Worm (Caenorhabditis elegans) whole organism, L4 larva: Measurements from ENCODE around the gene T20B3.14.

ENCODE experiments used
- D1046.2 ChIP-seq: fragments of 200-800 bp; sonication (Bioruptor generic); IDR thresholded peaks from 2 replicates; pipeline ENCODE4 v1.3.6; 2022; ENCODE audit warnings: missing genetic modification characterization, missing compliant biosample characterization
- F10B5.3 ChIP-seq: sonication (generic microtip); optimal IDR thresholded peaks from 2 replicates; lab custom pipeline; 2016; ENCODE audit warnings: mild to moderate bottlenecking, missing genetic modification characterization, missing compliant biosample characterization
- F37D6.2 ChIP-seq: sonication (generic microtip); optimal IDR thresholded peaks from 2 replicates; lab custom pipeline; 2016; ENCODE audit warnings: mild to moderate bottlenecking, missing genetic modification characterization, missing compliant biosample characterization
- F44E2.7 ChIP-seq: fragments of 200-800 bp; sonication (Bioruptor generic); IDR thresholded peaks from 2 replicates; pipeline ENCODE4 v2.1.2; 2022; ENCODE audit warnings: missing genetic modification characterization, missing compliant biosample characterization
- T20F7.1 ChIP-seq: fragments of 200-800 bp; sonication (Bioruptor generic); optimal IDR thresholded peaks from 2 replicates; lab custom pipeline; 2018; ENCODE audit warnings: mild to moderate bottlenecking, missing genetic modification characterization, missing compliant biosample characterization
- T26A8.4 ChIP-seq: fragments of 200-800 bp; sonication (Bioruptor generic); IDR thresholded peaks from 2 replicates; pipeline ENCODE4 v1.3.6; 2022; ENCODE audit warnings: missing genetic modification characterization, missing compliant biosample characterization
- Y5F2A.4 ChIP-seq: fragments of 200-800 bp; sonication (Bioruptor generic); optimal IDR thresholded peaks from 2 replicates; lab custom pipeline; 2018; ENCODE audit warnings: mild to moderate bottlenecking, missing genetic modification characterization, missing compliant biosample characterization
- ZK337.2 ChIP-seq: fragments of 200-800 bp; sonication (Bioruptor generic); IDR thresholded peaks from 2 replicates; pipeline ENCODE4 v1.3.6; 2022; ENCODE audit warnings: missing genetic modification reagents, missing genetic modification characterization, missing compliant biosample characterization
- aha-1 ChIP-seq: fragments of 150-350 bp; peaks from one replicate; lab custom pipeline; 2014; ENCODE audit warnings: missing biosample characterization, missing genetic modification characterization
- ama-1 ChIP-seq: fragments of 150-350 bp; optimal IDR thresholded peaks from 2 replicates; lab custom pipeline; 2014; ENCODE audit warnings: inconsistent platforms, mixed read lengths
- attf-4 ChIP-seq: sonication (generic microtip); optimal IDR thresholded peaks from 3 replicates; lab custom pipeline; 2017; ENCODE audit warnings: missing biosample characterization, missing genetic modification characterization
- ceh-62 ChIP-seq: sonication (generic microtip); optimal IDR thresholded peaks from 2 replicates; lab custom pipeline; 2017; ENCODE audit warnings: missing biosample characterization, missing genetic modification characterization
- dmd-8 ChIP-seq: fragments of 200-800 bp; sonication (Bioruptor generic); IDR thresholded peaks from 2 replicates; pipeline ENCODE4 v1.3.6; 2022; ENCODE audit warnings: missing genetic modification characterization, missing compliant biosample characterization
- dve-1 ChIP-seq: sonication (generic microtip); optimal IDR thresholded peaks from 2 replicates; lab custom pipeline; 2017; ENCODE audit warnings: antibody characterized with exemption, mild to moderate bottlenecking, missing genetic modification characterization, missing compliant biosample characterization; ENCODE audit not compliant: insufficient read depth
- egl-27 ChIP-seq: sonication (generic microtip); optimal IDR thresholded peaks from 3 replicates; lab custom pipeline; 2017; ENCODE audit warnings: missing biosample characterization, missing genetic modification reagents, missing genetic modification characterization
- fos-1 ChIP-seq: fragments of 150-350 bp; optimal IDR thresholded peaks from 2 replicates; lab custom pipeline; 2014; ENCODE audit warnings: missing biosample characterization, missing genetic modification characterization
- gei-8 ChIP-seq: fragments of 200-800 bp; sonication (Bioruptor generic); optimal IDR thresholded peaks from 2 replicates; lab custom pipeline; 2018; ENCODE audit warnings: mild to moderate bottlenecking, missing genetic modification characterization, missing compliant biosample characterization
- hlh-11 ChIP-seq: fragments of 200-800 bp; sonication (Bioruptor generic); optimal IDR thresholded peaks from 2 replicates; lab custom pipeline; 2018; ENCODE audit warnings: mild to moderate bottlenecking, missing genetic modification characterization, missing compliant biosample characterization
- lim-7 ChIP-seq: fragments of 200-800 bp; sonication (Bioruptor generic); IDR thresholded peaks from 2 replicates; pipeline ENCODE4 v1.3.6; 2022; ENCODE audit warnings: missing genetic modification characterization, missing compliant biosample characterization
- lin-15B ChIP-seq: fragments of 150-350 bp; sonication (generic microtip); optimal IDR thresholded peaks from 3 replicates; lab custom pipeline; 2014; ENCODE audit warnings: missing biosample characterization, missing genetic modification characterization
- lin-29 ChIP-seq: fragments of 200-800 bp; sonication (Bioruptor generic); IDR thresholded peaks from 2 replicates; pipeline ENCODE4 v1.3.6; 2022; ENCODE audit warnings: missing genetic modification reagents, missing genetic modification characterization, missing compliant biosample characterization
- lin-38 ChIP-seq: fragments of 200-800 bp; sonication (Bioruptor generic); IDR thresholded peaks from 2 replicates; pipeline ENCODE4 v1.3.6; 2022; ENCODE audit warnings: missing genetic modification reagents, missing genetic modification characterization, missing compliant biosample characterization
- lin-39 ChIP-seq: fragments of 150-350 bp; optimal IDR thresholded peaks from 2 replicates; lab custom pipeline; 2014; ENCODE audit warnings: missing biosample characterization, missing genetic modification reagents, missing genetic modification characterization
- lsy-2 ChIP-seq, 2 experiments: fragments of 150-350 bp in 1 of 2; sonication (generic microtip) in 1 of 2; optimal IDR thresholded peaks; 2 replicates each; lab custom pipeline; 2014 to 2017; ENCODE audit warnings: missing biosample characterization in 2 of 2, missing genetic modification characterization in 2 of 2
- mdl-1 ChIP-seq, 2 experiments: fragments of 150-350 bp in 1 of 2; sonication (generic microtip) in 1 of 2; optimal IDR thresholded peaks; 2 replicates each; lab custom pipeline; 2014 to 2017; ENCODE audit warnings: missing biosample characterization in 2 of 2, missing genetic modification characterization in 2 of 2
- mxl-2 ChIP-seq: fragments of 200-800 bp; sonication (Bioruptor generic); conservative IDR thresholded peaks from 2 replicates; pipeline ENCODE4 v1.3.6; 2022; ENCODE audit warnings: missing genetic modification reagents, missing genetic modification characterization, missing compliant biosample characterization
- nhr-10 ChIP-seq: fragments of 150-350 bp; optimal IDR thresholded peaks from 2 replicates; lab custom pipeline; 2014; ENCODE audit warnings: missing biosample characterization, missing genetic modification characterization
- nhr-237 ChIP-seq: sonication (generic microtip); optimal IDR thresholded peaks from 2 replicates; lab custom pipeline; 2017; ENCODE audit warnings: missing biosample characterization, missing genetic modification characterization
- nhr-25 ChIP-seq: sonication (generic microtip); optimal IDR thresholded peaks from 2 replicates; lab custom pipeline; 2017; ENCODE audit warnings: missing genetic modification characterization, mild to moderate bottlenecking, missing compliant biosample characterization, antibody characterized with exemption, moderate library complexity, borderline replicate concordance; ENCODE audit not compliant: insufficient read depth
- nhr-28 ChIP-seq: fragments of 150-350 bp; optimal IDR thresholded peaks from 2 replicates; lab custom pipeline; 2014; ENCODE audit warnings: missing biosample characterization, missing genetic modification characterization
- nhr-41 ChIP-seq: fragments of 200-800 bp; sonication (Bioruptor generic); IDR thresholded peaks from 2 replicates; pipeline ENCODE4 v1.3.6; 2022; ENCODE audit warnings: missing genetic modification reagents, missing genetic modification characterization, missing compliant biosample characterization
- nhr-42 ChIP-seq: fragments of 200-800 bp; sonication (Bioruptor generic); IDR thresholded peaks from 2 replicates; pipeline ENCODE4 v1.3.6; 2022; ENCODE audit warnings: missing genetic modification characterization, missing compliant biosample characterization
- nhr-48 ChIP-seq: sonication (generic microtip); optimal IDR thresholded peaks from 2 replicates; lab custom pipeline; 2016; ENCODE audit warnings: mild to moderate bottlenecking, missing genetic modification characterization, missing compliant biosample characterization
- nhr-6 ChIP-seq: fragments of 150-350 bp; optimal IDR thresholded peaks from 2 replicates; lab custom pipeline; 2014; ENCODE audit warnings: missing biosample characterization, missing genetic modification characterization
- php-3 ChIP-seq: fragments of 200-800 bp; sonication (Bioruptor generic); IDR thresholded peaks from 2 replicates; pipeline ENCODE4 v1.3.6; 2022; ENCODE audit warnings: missing genetic modification reagents, missing genetic modification characterization, missing compliant biosample characterization
- rbr-2 ChIP-seq: sonication (generic microtip); optimal IDR thresholded peaks from 2 replicates; lab custom pipeline; 2016; ENCODE audit warnings: missing genotype, missing genetic modification characterization, missing compliant biosample characterization
- saeg-2 ChIP-seq: fragments of 200-800 bp; sonication (Bioruptor generic); IDR thresholded peaks from 2 replicates; pipeline ENCODE4 v1.3.6; 2022; ENCODE audit warnings: missing genetic modification reagents, missing genetic modification characterization, missing compliant biosample characterization
- set-16 ChIP-seq: fragments of 200-800 bp; sonication (Bioruptor generic); IDR thresholded peaks from 2 replicates; pipeline ENCODE4 v1.3.6; 2022; ENCODE audit warnings: missing genetic modification reagents, missing genetic modification characterization, missing compliant biosample characterization
- skn-1 ChIP-seq: fragments of 150-350 bp; optimal IDR thresholded peaks from 2 replicates; lab custom pipeline; 2014; ENCODE audit warnings: missing biosample characterization, missing genetic modification characterization
- tag-97 ChIP-seq: fragments of 200-800 bp; sonication (Bioruptor generic); IDR thresholded peaks from 2 replicates; pipeline ENCODE4 v1.3.6; 2022; ENCODE audit warnings: missing genetic modification characterization, missing compliant biosample characterization
- unc-62 ChIP-seq, 3 experiments: fragments of 150-350 bp in 1 of 3; sonication (generic microtip); optimal IDR thresholded peaks in 2 of 3; peaks in 1 of 3; 1 replicate in 1 of 3; 2 replicates in 2 of 3; lab custom pipeline; 2014 to 2017; ENCODE audit warnings: missing biosample characterization in 3 of 3, missing genetic modification characterization in 3 of 3, missing genetic modification reagents in 3 of 3, missing genotype in 1 of 3
- vab-7 ChIP-seq: fragments of 200-800 bp; sonication (Bioruptor generic); IDR thresholded peaks from 2 replicates; pipeline ENCODE4 v1.3.6; 2022; ENCODE audit warnings: missing genetic modification reagents, missing genetic modification characterization, missing compliant biosample characterization
- zag-1 ChIP-seq: fragments of 150-350 bp; optimal IDR thresholded peaks from 2 replicates; lab custom pipeline; 2014; ENCODE audit warnings: missing biosample characterization, missing genetic modification characterization
- zfp-2 ChIP-seq: sonication (generic microtip); optimal IDR thresholded peaks from 2 replicates; lab custom pipeline; 2016; ENCODE audit warnings: mild to moderate bottlenecking, missing genetic modification characterization, missing compliant biosample characterization

Gene T20B3.14

DNA sequence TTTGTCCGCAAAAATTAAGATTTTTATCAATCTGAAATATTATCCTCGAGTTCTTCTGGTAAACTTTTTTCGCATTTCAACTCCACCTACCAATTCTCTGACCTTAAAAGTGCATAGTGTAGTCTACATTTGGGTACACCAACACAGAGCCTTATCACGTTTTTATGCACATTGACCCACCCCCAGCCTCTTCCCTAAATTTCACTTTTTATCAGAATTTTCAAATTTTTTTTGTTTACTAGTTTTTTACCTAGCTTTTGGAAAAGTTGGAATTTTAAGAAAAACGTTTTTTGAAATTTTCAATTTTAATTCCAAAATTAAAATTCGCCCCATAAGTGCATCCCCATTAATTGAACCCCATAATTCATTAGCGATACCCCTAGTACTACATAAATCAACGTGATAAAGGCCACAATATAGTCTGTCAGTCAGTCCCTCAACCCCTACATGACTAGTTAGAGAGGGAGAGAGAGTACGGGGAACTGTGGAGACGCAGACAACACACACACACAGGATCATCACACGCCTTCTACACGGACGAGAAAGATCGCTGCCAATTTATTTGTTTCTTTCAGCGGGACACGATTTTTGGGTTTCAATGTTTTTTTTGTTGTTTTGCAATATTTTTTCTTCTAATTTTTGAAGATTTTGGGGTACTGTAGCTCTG is 6.4 kb downstream of the T20B3.14 start (continued):
- TF ChIP-seq mdl-1 (tag; optimal IDR thresholded peaks at IDR 0.05; lab: Kevin White, UChicago), result peak in 1 of 2 experiments; percentile 28
- no peak for TF ChIP-seq nhr-10 (tag; lab: Kevin White, UChicago)
- TF ChIP-seq rbr-2 (tag; lab: Kevin White, UChicago), result no peak
- TF ChIP-seq hlh-11, result peak; percentile 23
- TF ChIP-seq php-3 (GFP tag; lab: Robert Waterston, UW), result no peak
- TF ChIP-seq vab-7, result no peak
- TF ChIP-seq nhr-28 (tag; lab: Kevin White, UChicago), result peak; percentile 62
- TF ChIP-seq egl-27 (tag; lab: Kevin White, UChicago), result no peak
- TF ChIP-seq ceh-62, result no peak
- peak in 1 of 2 experiments; percentile 11 for TF ChIP-seq lsy-2 (tag; optimal IDR thresholded peaks at IDR 0.05; lab: Kevin White, UChicago)
- no peak for TF ChIP-seq nhr-42 (GFP tag; lab: Robert Waterston, UW)
- TF ChIP-seq, all 104 proteins: peak for 11

DNA sequence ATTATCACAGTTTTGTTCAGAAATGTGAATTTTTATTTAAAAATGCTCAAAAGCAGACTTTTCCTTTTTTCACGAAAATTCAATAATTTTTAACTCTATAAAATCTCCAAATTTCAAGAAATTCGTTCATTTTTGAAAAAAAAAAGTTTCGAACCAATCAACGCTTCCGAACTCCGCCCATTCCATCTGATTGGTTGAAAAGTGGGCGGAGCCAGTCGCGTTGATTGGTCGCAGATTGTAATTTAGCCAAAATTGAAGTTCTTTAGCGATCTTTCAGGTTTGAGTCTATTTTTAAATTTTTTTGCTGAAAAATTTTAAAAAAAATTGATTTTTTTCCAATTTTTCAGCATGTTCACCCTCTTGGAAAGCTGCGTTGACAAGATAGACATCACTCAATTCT is 8.7 kb downstream of the T20B3.14 start:
- TF ChIP-seq zag-1 (tag; lab: Kevin White, UChicago) (no peak), ZK337.2 (GFP tag; lab: Robert Waterston, UW) (no peak), ama-1 (lab: Kevin White, UChicago) (no peak), Y5F2A.4 (GFP tag; lab: Kevin White, UChicago) (no peak), lin-15B (tag; lab: Kevin White, UChicago) (no peak), hlh-11 (no peak), T20F7.1 (GFP tag; lab: Kevin White, UChicago) (no peak), nhr-41 (GFP tag; lab: Robert Waterston, UW) (no peak), F44E2.7 (no peak), D1046.2 (GFP tag; lab: Robert Waterston, UW) (no peak), gei-8 (GFP tag; lab: Kevin White, UChicago) (no peak), T26A8.4 (GFP tag; lab: Robert Waterston, UW) (no peak)

DNA sequence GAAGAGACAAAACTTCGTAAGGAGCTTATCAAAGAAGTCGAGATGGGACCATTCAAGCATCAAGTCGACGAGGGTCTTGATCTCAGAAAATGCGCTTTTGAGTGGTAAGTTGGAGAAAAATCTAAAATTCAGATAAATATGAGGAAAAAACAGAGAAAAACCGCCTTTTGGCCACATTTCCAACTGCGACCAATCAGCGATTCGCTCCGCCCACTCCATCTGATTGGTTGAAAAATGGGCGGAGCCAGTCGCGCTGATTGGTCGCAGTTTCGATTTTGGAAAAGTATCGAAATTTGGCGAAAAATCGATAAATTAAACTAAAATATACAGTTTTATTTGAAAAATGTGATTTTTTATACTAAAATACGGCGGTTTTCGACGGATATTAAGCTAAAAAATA is 9.3 kb downstream of the T20B3.14 start:
- TF ChIP-seq F10B5.3 (tag; lab: Kevin White, UChicago) (no peak), lin-38 (no peak), dve-1 (tag; lab: Kevin White, UChicago) (no peak), skn-1 (tag; lab: Kevin White, UChicago) (no peak), nhr-6 (no peak), fos-1 (tag; lab: Kevin White, UChicago) (no peak), saeg-2 (GFP tag; lab: Robert Waterston, UW) (no peak)

DNA sequence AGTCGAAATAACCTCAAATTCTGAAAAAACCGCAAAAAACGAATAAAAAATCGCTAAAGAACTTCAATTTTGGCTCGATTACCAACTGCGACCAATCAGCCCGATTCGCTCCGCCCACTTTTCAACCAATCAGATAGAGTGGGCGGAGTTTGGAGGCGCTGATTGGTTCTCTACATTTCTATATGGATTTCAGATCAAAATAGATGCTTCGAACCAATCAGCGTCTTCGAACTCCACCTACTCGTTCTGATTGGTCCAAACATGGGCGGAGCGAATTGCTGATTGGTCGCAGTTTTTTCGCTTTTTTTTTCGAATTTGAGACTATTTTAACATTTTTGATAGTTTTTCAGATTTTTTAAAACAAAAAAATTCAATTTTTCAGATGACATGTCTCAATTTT is 13.0 kb downstream of the T20B3.14 start:
- TF ChIP-seq mdl-1 (tag; optimal IDR thresholded peaks at IDR 0.05; lab: Kevin White, UChicago) (no peak), unc-62 (GFP tag; optimal IDR thresholded peaks at IDR 0.05 in 1 of 2; lab: Kevin White, UChicago) (peak in 1 of 2 experiments; percentile 48), unc-62 (tag; optimal IDR thresholded peaks at IDR 0.05; lab: Kevin White, UChicago) (no peak)

DNA sequence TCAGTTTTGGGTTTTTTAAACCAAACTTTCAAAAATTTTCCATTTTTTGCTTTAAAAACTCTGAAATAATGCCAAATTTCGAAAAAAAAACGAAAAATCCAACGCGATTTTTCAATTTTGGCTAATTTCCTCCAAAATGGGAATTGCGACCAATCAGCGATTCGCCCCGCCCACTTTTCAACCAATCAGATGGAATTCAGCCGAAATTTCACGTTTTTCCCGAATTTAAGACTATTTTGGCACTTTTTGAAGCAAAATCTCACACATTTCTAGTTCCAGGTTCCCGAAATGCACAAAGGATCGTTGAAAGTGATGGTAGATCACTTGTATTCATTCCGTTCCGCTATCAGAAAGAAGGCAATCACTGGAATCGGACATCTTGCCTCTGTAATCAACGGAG is 16.3 kb downstream of the T20B3.14 start:
- TF ChIP-seq aha-1 (peak; percentile 68), php-3 (GFP tag; lab: Robert Waterston, UW) (no peak)

DNA sequence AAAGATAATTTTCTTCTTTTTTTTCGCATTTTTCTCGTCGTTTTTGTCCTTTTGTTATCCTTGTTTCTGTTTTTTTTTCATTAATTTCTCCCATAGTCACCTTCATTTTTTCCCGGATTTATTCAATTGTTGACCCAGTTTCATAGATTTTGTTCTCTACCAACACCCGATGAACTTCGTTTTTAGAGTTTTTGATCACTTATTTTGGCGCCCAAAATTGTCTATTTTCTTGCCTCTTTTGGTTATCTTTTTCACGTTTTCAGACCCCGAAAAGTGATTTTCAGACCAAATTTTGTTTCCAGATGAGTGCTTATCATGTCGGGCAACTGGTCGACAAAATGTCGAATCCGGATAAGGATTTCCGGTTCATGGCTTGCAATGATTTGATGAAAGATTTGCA is 18.5 kb downstream of the T20B3.14 start, which contains the start of gene cand-1:
Gene cand-1 (plus strand): TSS at position 301 of the 400 bp plus-strand sequence.
- TF ChIP-seq mxl-2 (no peak), lin-29 (no peak), lin-39 (no peak), lim-7 (no peak), nhr-237 (tag; lab: Kevin White, UChicago) (no peak), fos-1 (tag; lab: Kevin White, UChicago) (no peak), nhr-48 (tag; lab: Kevin White, UChicago) (no peak), attf-4 (tag; lab: Kevin White, UChicago) (no peak), zfp-2 (tag; lab: Kevin White, UChicago) (no peak), F37D6.2 (tag; lab: Kevin White, UChicago) (no peak), tag-97 (GFP tag; lab: Robert Waterston, UW) (no peak), nhr-25 (tag; lab: Kevin White, UChicago) (no peak), set-16 (GFP tag; lab: Robert Waterston, UW) (no peak), dmd-8 (GFP tag; lab: Robert Waterston, UW) (no peak)
